Worm (Caenorhabditis elegans) whole organism, late embryonic: ENCODE results near the gene rml-1.

Source experiments
- C38D4.7 ChIP-seq: fragments of 200-800 bp; sonication (Bioruptor generic); optimal IDR thresholded peaks from 2 replicates; lab custom pipeline; 2018; ENCODE audit warnings: mild to moderate bottlenecking, missing genetic modification characterization, moderate library complexity, missing compliant biosample characterization
- T23F11.4 ChIP-seq: fragments of 200-800 bp; sonication (Bioruptor generic); optimal IDR thresholded peaks from 2 replicates; lab custom pipeline; 2018; ENCODE audit warnings: mild to moderate bottlenecking, missing genetic modification characterization, missing compliant biosample characterization
- ahr-1 ChIP-seq: sonication (generic microtip); optimal IDR thresholded peaks from 2 replicates; lab custom pipeline; 2016; ENCODE audit warnings: missing genetic modification characterization, missing compliant biosample characterization
- ama-1 ChIP-seq: fragments of 150-350 bp; optimal IDR thresholded peaks from 2 replicates; lab custom pipeline; 2014
- ceh-18 ChIP-seq: sonication (generic microtip); optimal IDR thresholded peaks from 2 replicates; lab custom pipeline; 2016; ENCODE audit warnings: missing genetic modification characterization, missing compliant biosample characterization
- ceh-19 ChIP-seq: fragments of 200-800 bp; sonication (Bioruptor generic); optimal IDR thresholded peaks from 2 replicates; lab custom pipeline; 2018; ENCODE audit warnings: mild to moderate bottlenecking, missing genetic modification characterization, missing compliant biosample characterization
- ceh-24 ChIP-seq: sonication (generic microtip); optimal IDR thresholded peaks from 2 replicates; lab custom pipeline; 2016; ENCODE audit warnings: mild to moderate bottlenecking, missing genetic modification characterization, missing compliant biosample characterization
- ceh-31 ChIP-seq: sonication (generic microtip); optimal IDR thresholded peaks from 2 replicates; lab custom pipeline; 2016; ENCODE audit warnings: missing genetic modification characterization, missing compliant biosample characterization
- ceh-34 ChIP-seq: sonication (generic microtip); optimal IDR thresholded peaks from 2 replicates; lab custom pipeline; 2016; ENCODE audit warnings: mild to moderate bottlenecking, missing genetic modification characterization, missing compliant biosample characterization
- ceh-45 ChIP-seq: fragments of 200-800 bp; sonication (Bioruptor generic); IDR thresholded peaks from 2 replicates; pipeline ENCODE4 v1.3.6; 2022; ENCODE audit warnings: missing genetic modification reagents, missing genetic modification characterization, missing compliant biosample characterization
- ceh-48 ChIP-seq: sonication (generic microtip); optimal IDR thresholded peaks from 2 replicates; lab custom pipeline; 2016; ENCODE audit warnings: missing genetic modification characterization, inconsistent platforms, missing compliant biosample characterization
- ceh-6 ChIP-seq: fragments of 200-800 bp; sonication (Bioruptor generic); optimal IDR thresholded peaks from 2 replicates; lab custom pipeline; 2018; ENCODE audit warnings: mild to moderate bottlenecking, missing genetic modification characterization, missing compliant biosample characterization
- ceh-9 ChIP-seq: sonication (generic microtip); optimal IDR thresholded peaks from 2 replicates; lab custom pipeline; 2016; ENCODE audit warnings: mild to moderate bottlenecking, missing genetic modification characterization, inconsistent platforms, missing compliant biosample characterization
- che-1 ChIP-seq: sonication (generic microtip); optimal IDR thresholded peaks from 2 replicates; lab custom pipeline; 2016; ENCODE audit warnings: mild to moderate bottlenecking, missing genetic modification characterization, missing compliant biosample characterization
- dve-1 ChIP-seq: sonication (generic microtip); optimal IDR thresholded peaks from 2 replicates; lab custom pipeline; 2017; ENCODE audit warnings: antibody characterized with exemption, mild to moderate bottlenecking, missing genetic modification characterization, missing compliant biosample characterization
- elt-4 ChIP-seq: sonication (generic microtip); optimal IDR thresholded peaks from 2 replicates; lab custom pipeline; 2016; ENCODE audit warnings: missing genetic modification characterization, missing compliant biosample characterization
- ets-4 ChIP-seq: sonication (generic microtip); optimal IDR thresholded peaks from 2 replicates; lab custom pipeline; 2016; ENCODE audit warnings: missing genetic modification characterization, missing compliant biosample characterization
- fkh-6 ChIP-seq: sonication (generic microtip); optimal IDR thresholded peaks from 2 replicates; lab custom pipeline; 2016; ENCODE audit warnings: missing genetic modification characterization, missing compliant biosample characterization
- gmeb-2 ChIP-seq: sonication (generic microtip); optimal IDR thresholded peaks from 2 replicates; lab custom pipeline; 2016; ENCODE audit warnings: missing genetic modification characterization, inconsistent platforms, missing compliant biosample characterization
- hlh-15 ChIP-seq: sonication (generic microtip); optimal IDR thresholded peaks from 2 replicates; lab custom pipeline; 2016; ENCODE audit warnings: missing genetic modification characterization, missing compliant biosample characterization
- hlh-30 ChIP-seq: sonication (generic microtip); optimal IDR thresholded peaks from 2 replicates; lab custom pipeline; 2017; ENCODE audit warnings: antibody characterized with exemption, missing genetic modification characterization, missing compliant biosample characterization; ENCODE audit not compliant: insufficient read depth
- hlh-6 ChIP-seq: sonication (generic microtip); optimal IDR thresholded peaks from 2 replicates; lab custom pipeline; 2016; ENCODE audit warnings: missing genotype, missing genetic modification characterization, missing compliant biosample characterization
- lim-6 ChIP-seq: sonication (generic microtip); optimal IDR thresholded peaks from 2 replicates; lab custom pipeline; 2016; ENCODE audit warnings: missing genetic modification characterization, missing compliant biosample characterization
- madf-2 ChIP-seq: sonication (generic microtip); optimal IDR thresholded peaks from 2 replicates; lab custom pipeline; 2017; ENCODE audit warnings: missing genetic modification characterization, missing compliant biosample characterization
- mec-3 ChIP-seq: sonication (generic microtip); optimal IDR thresholded peaks from 2 replicates; lab custom pipeline; 2016; ENCODE audit warnings: borderline replicate concordance, missing genetic modification characterization, missing compliant biosample characterization
- nhr-11 ChIP-seq: fragments of 150-350 bp; optimal IDR thresholded peaks from 2 replicates; lab custom pipeline; 2014; ENCODE audit warnings: missing biosample characterization, missing genetic modification characterization
- odd-2 ChIP-seq: sonication (generic microtip); optimal IDR thresholded peaks from 2 replicates; lab custom pipeline; 2017; ENCODE audit warnings: antibody characterized with exemption, mild to moderate bottlenecking, missing genetic modification characterization, missing compliant biosample characterization
- pag-3 ChIP-seq: sonication (generic microtip); optimal IDR thresholded peaks from 2 replicates; lab custom pipeline; 2016; ENCODE audit warnings: missing compliant biosample characterization, missing genetic modification characterization, borderline replicate concordance
- pat-9 ChIP-seq: fragments of 200-800 bp; sonication (Bioruptor generic); optimal IDR thresholded peaks from 2 replicates; lab custom pipeline; 2018; ENCODE audit warnings: mild to moderate bottlenecking, missing genetic modification characterization, moderate library complexity, missing compliant biosample characterization
- pax-1 ChIP-seq: fragments of 150-350 bp; optimal IDR thresholded peaks from 2 replicates; lab custom pipeline; 2014; ENCODE audit warnings: missing biosample characterization, missing genetic modification characterization
- pha-2 ChIP-seq: sonication (generic microtip); optimal IDR thresholded peaks from 2 replicates; lab custom pipeline; 2017; ENCODE audit warnings: mild to moderate bottlenecking, missing genetic modification characterization, missing compliant biosample characterization
- pha-4 ChIP-seq: fragments of 150-350 bp; optimal IDR thresholded peaks from 2 replicates; lab custom pipeline; 2018; ENCODE audit warnings: missing biosample characterization, missing genetic modification reagents, missing genetic modification characterization
- pqm-1 ChIP-seq: sonication (generic microtip); optimal IDR thresholded peaks from 2 replicates; lab custom pipeline; 2016; ENCODE audit warnings: missing genetic modification characterization, missing compliant biosample characterization
- pros-1 ChIP-seq: fragments of 150-350 bp; optimal IDR thresholded peaks from 2 replicates; lab custom pipeline; 2014; ENCODE audit warnings: missing biosample characterization, missing genetic modification reagents, missing genetic modification characterization
- ref-2 ChIP-seq: sonication (generic microtip); optimal IDR thresholded peaks from 2 replicates; lab custom pipeline; 2016; ENCODE audit warnings: missing genetic modification characterization, missing compliant biosample characterization
- sdc-2 ChIP-seq: sonication (generic microtip); optimal IDR thresholded peaks from 2 replicates; lab custom pipeline; 2016; ENCODE audit warnings: missing genotype, missing genetic modification characterization, missing compliant biosample characterization
- sox-2 ChIP-seq: fragments of 200-800 bp; sonication (Bioruptor generic); IDR thresholded peaks from 2 replicates; pipeline ENCODE4 v1.3.6; 2022; ENCODE audit warnings: missing genetic modification reagents, missing genetic modification characterization, missing compliant biosample characterization
- sox-4 ChIP-seq: sonication (generic microtip); optimal IDR thresholded peaks from 2 replicates; lab custom pipeline; 2017; ENCODE audit warnings: mild to moderate bottlenecking, missing genetic modification characterization, inconsistent platforms, missing compliant biosample characterization
- tbx-7 ChIP-seq: sonication (generic microtip); optimal IDR thresholded peaks from 2 replicates; lab custom pipeline; 2016; ENCODE audit warnings: missing genotype, missing genetic modification characterization, missing compliant biosample characterization
- ttx-3 ChIP-seq: sonication (generic microtip); optimal IDR thresholded peaks from 2 replicates; lab custom pipeline; 2016; ENCODE audit warnings: missing genetic modification reagents, missing genetic modification characterization, missing compliant biosample characterization
- unc-55 ChIP-seq: sonication (generic microtip); optimal IDR thresholded peaks from 2 replicates; lab custom pipeline; 2017; ENCODE audit warnings: missing biosample characterization, missing genetic modification reagents, missing genetic modification characterization
- unc-86 ChIP-seq: sonication (generic microtip); optimal IDR thresholded peaks from 2 replicates; lab custom pipeline; 2016; ENCODE audit warnings: missing genetic modification characterization, missing compliant biosample characterization
- ztf-16 ChIP-seq: sonication (generic microtip); optimal IDR thresholded peaks from 2 replicates; lab custom pipeline; 2017; ENCODE audit warnings: missing genetic modification characterization, missing compliant biosample characterization

The rml-1 gene

DNA sequence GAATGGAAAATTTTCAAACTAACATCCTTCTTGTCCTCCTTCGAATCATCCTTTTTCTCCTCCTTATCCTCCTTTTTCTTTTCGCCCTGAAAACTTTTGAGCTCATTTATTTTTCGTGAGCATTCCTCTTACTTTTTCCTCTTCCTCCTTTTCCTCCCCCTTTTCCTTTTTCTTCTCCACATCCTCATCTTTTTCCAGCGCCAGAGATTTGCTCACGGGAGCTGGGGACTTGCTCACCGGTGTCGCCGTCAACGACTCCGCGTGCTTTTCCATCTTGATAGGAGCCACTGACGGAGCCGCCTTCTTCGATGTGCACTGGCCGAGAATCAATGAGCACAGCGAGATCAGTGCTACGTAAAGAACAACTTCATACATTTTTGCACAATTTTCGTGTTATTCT is 19.6 kb downstream of the rml-1 start, which contains the start of gene K08E3.2:
Gene K08E3.2, minus strand, starts transcription at position 375 of the 400 bp plus-strand sequence.
- TF ChIP-seq mec-3 (tag; lab: Kevin White, UChicago) (no peak), tbx-7 (no peak), pha-4 (tag; lab: Kevin White, UChicago) (no peak), ztf-16 (tag; lab: Kevin White, UChicago) (no peak), T23F11.4 (GFP tag; lab: Kevin White, UChicago) (no peak), dve-1 (tag; lab: Kevin White, UChicago) (no peak), hlh-30 (tag; lab: Kevin White, UChicago) (no peak), ceh-19 (GFP tag; lab: Kevin White, UChicago) (no peak), ahr-1 (tag; lab: Kevin White, UChicago) (no peak), ceh-9 (tag; lab: Kevin White, UChicago) (no peak), pqm-1 (tag; lab: Kevin White, UChicago) (no peak), unc-86 (tag; lab: Kevin White, UChicago) (no peak)

DNA sequence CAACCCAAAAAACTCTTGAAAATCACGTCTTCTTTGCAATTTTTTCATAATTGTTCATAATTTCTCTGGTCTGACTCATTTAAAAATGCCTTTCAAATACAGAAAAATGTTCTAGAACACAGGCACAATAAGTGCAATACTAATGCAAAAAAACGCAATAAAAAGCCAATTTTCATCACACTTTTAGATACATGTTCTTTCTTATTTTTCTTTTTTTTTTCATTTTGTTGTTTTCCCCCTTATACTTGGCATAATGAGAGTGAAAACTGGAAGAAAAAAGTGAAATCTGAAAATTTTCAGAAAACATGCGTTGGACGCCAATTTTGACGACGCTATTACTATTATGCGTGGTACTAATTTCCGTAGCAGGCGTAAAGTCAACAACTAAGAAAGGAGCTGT is 24.0 kb downstream of the rml-1 start, which contains the start of gene tyr-2:
Gene tyr-2, plus strand, starts transcription at position 301 of the 400 bp plus-strand sequence.
- TF ChIP-seq C38D4.7 (no peak), sox-2 (GFP tag; lab: Robert Waterston, UW) (no peak), gmeb-2 (no peak), sox-4 (no peak), pax-1 (tag; lab: Kevin White, UChicago) (no peak), pha-2 (no peak), ref-2 (tag; lab: Kevin White, UChicago) (no peak), fkh-6 (tag; lab: Kevin White, UChicago) (no peak), pat-9 (tag; lab: Kevin White, UChicago) (no peak)

DNA sequence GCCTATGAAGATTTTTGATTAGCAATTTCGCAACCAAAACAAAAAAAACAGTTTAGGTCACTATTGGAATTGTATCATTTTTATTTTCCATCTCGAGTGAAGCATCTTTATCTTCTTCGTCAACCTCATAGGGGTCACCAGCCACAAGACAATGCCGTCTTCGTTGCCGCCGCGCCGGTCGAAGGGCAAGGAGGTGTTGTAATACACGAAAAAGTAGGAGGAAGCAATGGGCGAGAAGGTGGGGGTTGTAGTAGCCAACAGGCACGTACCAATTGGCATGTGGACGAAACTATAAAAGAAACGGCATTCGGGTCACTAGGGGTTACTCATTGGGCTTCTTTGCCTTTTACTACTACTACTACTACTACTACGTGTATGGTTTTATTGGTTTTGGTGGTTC is 25.9 kb downstream of the rml-1 start:
- no peak for TF ChIP-seq hlh-30 (tag; lab: Kevin White, UChicago)
- TF ChIP-seq dve-1 (tag; lab: Kevin White, UChicago), result no peak
- no peak for TF ChIP-seq ceh-48 (tag; lab: Kevin White, UChicago)
- no peak for TF ChIP-seq pha-4 (tag; lab: Kevin White, UChicago)
- no peak for TF ChIP-seq ceh-18
- TF ChIP-seq ttx-3 (tag; lab: Kevin White, UChicago), result no peak
- TF ChIP-seq ceh-34 (tag; lab: Kevin White, UChicago), result no peak
- TF ChIP-seq unc-86 (tag; lab: Kevin White, UChicago), result no peak
- TF ChIP-seq sdc-2, result no peak
- TF ChIP-seq madf-2 (tag; lab: Kevin White, UChicago), result no peak
- no peak for TF ChIP-seq sox-4
- TF ChIP-seq ceh-9 (tag; lab: Kevin White, UChicago), result no peak
- no peak for TF ChIP-seq odd-2
- no peak for TF ChIP-seq elt-4 (tag; lab: Kevin White, UChicago)
- TF ChIP-seq che-1, result no peak

DNA sequence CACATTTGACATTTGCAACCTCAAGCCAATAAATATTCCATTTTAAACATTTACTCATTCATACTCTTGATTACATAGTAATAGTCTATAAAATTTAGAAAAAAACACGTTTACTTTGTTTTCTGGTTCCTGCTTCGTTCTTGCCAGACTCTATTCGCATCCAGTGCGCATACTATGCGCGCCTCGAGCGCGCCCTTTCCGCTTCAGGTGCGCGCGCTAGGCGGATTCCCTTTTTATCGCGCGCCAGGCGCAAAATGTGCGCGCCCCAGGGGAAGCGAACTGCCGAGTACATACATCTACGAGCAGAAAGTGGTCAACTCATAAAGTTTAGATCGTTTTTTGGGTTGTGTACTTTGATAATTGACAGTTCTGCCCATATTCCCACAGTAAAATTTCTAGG is 26.5 kb downstream of the rml-1 start:
- TF ChIP-seq ceh-6 (GFP tag; lab: Kevin White, UChicago) (no peak), unc-55 (GFP tag; lab: Kevin White, UChicago) (no peak), sox-2 (GFP tag; lab: Robert Waterston, UW) (no peak), gmeb-2 (no peak), ceh-45 (GFP tag; lab: Robert Waterston, UW) (no peak), ttx-3 (tag; lab: Kevin White, UChicago) (no peak), ceh-18 (no peak), hlh-6 (tag; lab: Kevin White, UChicago) (no peak), ama-1 (lab: Kevin White, UChicago) (no peak), nhr-11 (tag; lab: Kevin White, UChicago) (no peak), ceh-24 (tag; lab: Kevin White, UChicago) (no peak), pax-1 (tag; lab: Kevin White, UChicago) (no peak), lim-6 (tag; lab: Kevin White, UChicago) (no peak), ets-4 (tag; lab: Kevin White, UChicago) (no peak), pha-4 (tag; lab: Kevin White, UChicago) (no peak), pros-1 (tag; lab: Kevin White, UChicago) (no peak), hlh-15 (no peak), ceh-31 (tag; lab: Kevin White, UChicago) (no peak), pag-3 (no peak)
